Worm (Caenorhabditis elegans) whole organism, L1 larva: Measurements from ENCODE around the gene ttbk-7.

Experiments used
- C34B4.2 ChIP-seq: sonication (generic microtip); optimal IDR thresholded peaks from 2 replicates; lab custom pipeline; 2017; ENCODE audit warnings: mild to moderate bottlenecking, missing genetic modification characterization, missing compliant biosample characterization
- ama-1 ChIP-seq: fragments of 150-350 bp; optimal IDR thresholded peaks from 2 replicates; lab custom pipeline; 2014
- ces-1 ChIP-seq: fragments of 150-350 bp; optimal IDR thresholded peaks from 2 replicates; lab custom pipeline; 2014; ENCODE audit warnings: missing biosample characterization, missing genetic modification reagents, missing genetic modification characterization
- mef-2 ChIP-seq: fragments of 150-350 bp; optimal IDR thresholded peaks from 2 replicates; lab custom pipeline; 2014; ENCODE audit warnings: missing biosample characterization, missing genetic modification characterization
- nhr-11 ChIP-seq: fragments of 150-350 bp; optimal IDR thresholded peaks from 2 replicates; lab custom pipeline; 2014; ENCODE audit warnings: missing biosample characterization, missing genetic modification characterization
- nhr-12 ChIP-seq: sonication (generic microtip); optimal IDR thresholded peaks from 2 replicates; lab custom pipeline; 2017; ENCODE audit warnings: missing biosample characterization, missing genetic modification characterization
- nhr-19 ChIP-seq: fragments of 200-800 bp; sonication (Bioruptor generic); conservative IDR thresholded peaks from 2 replicates; pipeline ENCODE4 v1.3.6; 2022; ENCODE audit warnings: missing genetic modification characterization, missing compliant biosample characterization
- nhr-28 ChIP-seq: fragments of 150-350 bp; optimal IDR thresholded peaks from 2 replicates; lab custom pipeline; 2014; ENCODE audit warnings: missing biosample characterization, missing genetic modification characterization
- nhr-76 ChIP-seq: sonication (generic microtip); optimal IDR thresholded peaks from 2 replicates; lab custom pipeline; 2017; ENCODE audit warnings: missing biosample characterization, missing genetic modification characterization
- pqm-1 ChIP-seq: sonication (generic microtip); optimal IDR thresholded peaks from 3 replicates; lab custom pipeline; 2017; ENCODE audit warnings: missing biosample characterization, missing genetic modification characterization
- rnt-1 ChIP-seq: sonication (generic microtip); optimal IDR thresholded peaks from 2 replicates; lab custom pipeline; 2016; ENCODE audit warnings: mild to moderate bottlenecking, missing genetic modification characterization, moderate library complexity, missing compliant biosample characterization
- tbx-2 ChIP-seq: sonication (generic microtip); optimal IDR thresholded peaks from 2 replicates; lab custom pipeline; 2016; ENCODE audit warnings: missing genetic modification characterization, missing compliant biosample characterization
- unc-98 ChIP-seq: fragments of 200-800 bp; sonication (Bioruptor generic); IDR thresholded peaks from 2 replicates; pipeline ENCODE4 v1.3.6; 2022; ENCODE audit warnings: missing genetic modification characterization, missing compliant biosample characterization

DNA sequence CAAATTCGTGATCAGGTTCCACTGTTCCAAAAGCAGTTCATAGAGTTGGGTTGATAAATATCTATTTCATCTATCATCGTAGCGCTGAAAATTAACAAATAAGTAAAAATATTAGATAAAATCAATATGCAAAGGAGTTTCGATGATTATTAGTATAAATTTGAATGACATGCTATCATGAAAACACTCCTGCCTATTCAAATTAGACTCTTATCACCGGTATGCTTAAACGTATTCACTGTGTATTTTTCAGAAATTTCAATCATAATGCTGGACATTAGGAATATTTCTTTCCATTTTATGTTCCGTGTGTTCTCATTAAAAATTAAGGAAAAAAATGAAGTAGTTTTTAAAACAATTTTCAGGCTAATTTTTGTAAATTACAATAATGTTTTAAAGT lies 50.4 kb downstream of the ttbk-7 start, which contains the start of gene C44H9.6:
- TF ChIP-seq nhr-11 (tag; lab: Kevin White, UChicago) (no peak), nhr-12 (tag; lab: Kevin White, UChicago) (no peak), rnt-1 (tag; lab: Kevin White, UChicago) (no peak), ama-1 (lab: Kevin White, UChicago) (no peak), nhr-28 (no peak), ces-1 (GFP tag; lab: Kevin White, UChicago) (no peak), tbx-2 (tag; lab: Kevin White, UChicago) (no peak), mef-2 (no peak), nhr-19 (GFP tag; lab: Robert Waterston, UW) (no peak), C34B4.2 (tag; lab: Kevin White, UChicago) (no peak), nhr-76 (no peak), pqm-1 (tag; lab: Kevin White, UChicago) (no peak), unc-98 (no peak)
